Worm (Caenorhabditis elegans): ENCODE measurements around the gene clec-29.

- TF ChIP-seq ref-1 (GFP tag; conservative IDR thresholded peaks at IDR 0.05) (no peak), med-1 (GFP tag; optimal IDR thresholded peaks at IDR 0.05; ENCODE audit: insufficient read depth) (no peak), flt-1 (GFP tag; IDR thresholded peaks at IDR 0.05) (no peak), ztf-29 (GFP tag; IDR thresholded peaks at IDR 0.05) (no peak), tab-1 (GFP tag; IDR thresholded peaks at IDR 0.05) (no peak), T22C8.4 (GFP tag; IDR thresholded peaks at IDR 0.05) (no peak), ztf-23 (GFP tag; IDR thresholded peaks at IDR 0.05) (no peak), cog-1 (tag; optimal IDR thresholded peaks at IDR 0.05) (no peak), klf-2 (GFP tag; conservative IDR thresholded peaks at IDR 0.05) (no peak)
These were observed 5.3 kb downstream of the clec-29 start, which contains the start of gene T25E12.16 for ce11 chrV:16733681-16734080.
